Fruit fly (Drosophila melanogaster) whole organism, embryonic: Measurements from ENCODE around the gene CG8993.

Source experiments
- CG3847 ChIP-seq: fragments of 200-800 bp; sonication (Bioruptor generic); IDR thresholded peaks from 2 replicates; pipeline ENCODE4 v1.3.6; 2022; ENCODE audit warnings: missing biosample characterization, missing genetic modification characterization
- Sox100B ChIP-seq: fragments of 200-800 bp; sonication (Bioruptor generic); optimal IDR thresholded peaks from 3 replicates; lab custom pipeline; 2018; ENCODE audit warnings: missing biosample characterization, mild to moderate bottlenecking, missing genetic modification characterization
- ato ChIP-seq: fragments of 200-800 bp; sonication (Bioruptor generic); IDR thresholded peaks from 2 replicates; pipeline ENCODE4 v1.3.6; 2022; ENCODE audit warnings: missing biosample characterization, missing genetic modification characterization; ENCODE audit not compliant: partially characterized antibody
- az2 ChIP-seq: fragments of 200-800 bp; sonication (Bioruptor generic); optimal IDR thresholded peaks from 3 replicates; lab custom pipeline; 2016; ENCODE audit warnings: missing biosample characterization, missing genetic modification characterization
- dmrt11E ChIP-seq: fragments of 200-800 bp; sonication (Bioruptor generic); optimal IDR thresholded peaks from 3 replicates; lab custom pipeline; 2018; ENCODE audit warnings: missing biosample characterization, mild to moderate bottlenecking, missing genetic modification characterization, moderate library complexity
- dysf ChIP-seq: fragments of 200-800 bp; sonication (Bioruptor generic); IDR thresholded peaks from 3 replicates; pipeline ENCODE4 v1.3.6; 2022; ENCODE audit warnings: missing biosample characterization, missing genetic modification characterization

- TF ChIP-seq Sox100B (GFP tag; lab: Kevin White, UChicago), result no peak
- no peak for TF ChIP-seq ato
- TF ChIP-seq dysf (GFP tag; lab: Robert Waterston, UW), result peak; percentile 20; the same call in 1 of the 3 replicates
- no peak for TF ChIP-seq CG3847 (GFP tag; lab: Robert Waterston, UW)
- TF ChIP-seq az2 (GFP tag; lab: Kevin White, UChicago), result no peak
- TF ChIP-seq dmrt11E (tag; lab: Kevin White, UChicago), result no peak
Measured at dm6 chr3L:2332228-2332627, 39.8 kb upstream of the CG8993 start.
